Worm (Caenorhabditis elegans): ENCODE measurements around the gene F20G2.5.
A peak's percentile ranks its signal among the peaks of the same experiment; 100 is the strongest.

The F20G2.5 gene

ce11 chrV:13787948-13788681 lies 16.8 kb downstream of the F20G2.5 start (continued):
- TF ChIP-seq dve-1 (tag; optimal IDR thresholded peaks at IDR 0.05; ENCODE audit: insufficient read depth), result peak; percentile 68
- no peak for TF ChIP-seq nhr-28 (tag; optimal IDR thresholded peaks at IDR 0.05)
- no peak for TF ChIP-seq dmd-9 (GFP tag; IDR thresholded peaks at IDR 0.05)
- no peak for TF ChIP-seq saeg-2 (GFP tag; IDR thresholded peaks at IDR 0.05)
- no peak for TF ChIP-seq unc-39 (tag; optimal IDR thresholded peaks at IDR 0.05)
- TF ChIP-seq php-3 (GFP tag; IDR thresholded peaks at IDR 0.05), result no peak
- TF ChIP-seq arid-1 (GFP tag; conservative IDR thresholded peaks at IDR 0.05), result 0 out of 2 replicates have a peak, but pooled peaks have one; percentile 14
- TF ChIP-seq lin-15B (tag; optimal IDR thresholded peaks at IDR 0.05), result no peak
- TF ChIP-seq zag-1 (tag; optimal IDR thresholded peaks at IDR 0.05), result no peak
- no peak for TF ChIP-seq ztf-7 (tag; optimal IDR thresholded peaks at IDR 0.05)
- no peak for TF ChIP-seq snpc-4 (tag; optimal IDR thresholded peaks at IDR 0.05)
- TF ChIP-seq fos-1 (tag; optimal IDR thresholded peaks at IDR 0.05), result no peak
- no peak for TF ChIP-seq aly-2 (tag; optimal IDR thresholded peaks at IDR 0.05)
- no peak for TF ChIP-seq T20F7.1 (GFP tag; optimal IDR thresholded peaks at IDR 0.05)

DNA sequence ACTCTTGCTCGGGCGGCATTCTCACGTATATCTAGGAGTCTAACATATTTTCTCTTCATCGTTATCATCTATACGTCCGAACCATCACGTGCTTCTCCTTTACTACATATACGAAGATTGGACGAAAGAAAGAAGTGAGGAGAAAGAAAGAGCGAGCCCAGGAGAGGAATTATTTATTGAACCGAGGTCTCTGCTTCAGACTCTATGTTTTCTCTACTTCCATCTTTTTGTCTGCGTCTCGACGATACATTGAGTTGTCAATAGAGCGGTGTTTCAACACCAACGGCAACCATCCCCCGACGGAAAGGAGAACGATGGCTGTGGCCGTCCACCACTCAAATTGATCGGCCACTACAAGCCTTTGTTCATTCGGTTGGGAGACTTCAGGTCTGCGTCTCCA lies 18.1 kb downstream of the F20G2.5 start:
- peak; percentile 3 for TF ChIP-seq nhr-48 (tag; optimal IDR thresholded peaks at IDR 0.05)
- TF ChIP-seq ZK337.2 (GFP tag; IDR thresholded peaks at IDR 0.05), result no peak
- peak; percentile 74 for TF ChIP-seq fkh-10 (GFP tag; optimal IDR thresholded peaks at IDR 0.05)
- no peak for TF ChIP-seq daf-19 (GFP tag; conservative IDR thresholded peaks at IDR 0.05)
- TF ChIP-seq mes-2 (tag; optimal IDR thresholded peaks at IDR 0.05; ENCODE audit: poor library complexity, severe bottlenecking), result peak; percentile 73
- peak; percentile 50 to 51 for TF ChIP-seq daf-16 (GFP tag; optimal IDR thresholded peaks at IDR 0.05)
- TF ChIP-seq daf-16 (tag; optimal IDR thresholded peaks at IDR 0.05), result peak; percentile 90
- TF ChIP-seq cey-2 (tag; optimal IDR thresholded peaks at IDR 0.05; ENCODE audit: borderline replicate concordance, insufficient read depth), result no peak
- TF ChIP-seq hlh-11 (tag; optimal IDR thresholded peaks at IDR 0.05), result peak; percentile 91
- TF ChIP-seq nhr-42 (GFP tag; IDR thresholded peaks at IDR 0.05), result no peak
- no peak for TF ChIP-seq F26F4.8 (GFP tag; conservative IDR thresholded peaks at IDR 0.05)
- TF ChIP-seq nhr-102 (tag; optimal IDR thresholded peaks at IDR 0.05), result peak; percentile 36
- peak; percentile 72 for TF ChIP-seq ama-1 (optimal IDR thresholded peaks at IDR 0.05)
- TF ChIP-seq php-3 (GFP tag; IDR thresholded peaks at IDR 0.05), result no peak
- no peak for TF ChIP-seq pqm-1 (tag; optimal IDR thresholded peaks at IDR 0.05)
- peak; percentile 35; the same call in 1 of the 2 replicates for TF ChIP-seq set-16 (GFP tag; IDR thresholded peaks at IDR 0.05)
- no peak for TF ChIP-seq lir-3 (tag; optimal IDR thresholded peaks at IDR 0.05)
- TF ChIP-seq lin-38 (GFP tag; IDR thresholded peaks at IDR 0.05), result peak; percentile 80
- TF ChIP-seq ceh-28 (tag; optimal IDR thresholded peaks at IDR 0.05), result peak; percentile 35
- TF ChIP-seq madf-9 (GFP tag; conservative IDR thresholded peaks at IDR 0.05), result peak; percentile 39; the same call in 1 of the 2 replicates
- TF ChIP-seq egl-43 (GFP tag; IDR thresholded peaks at IDR 0.05), result peak; percentile 70
- TF ChIP-seq jun-1 (tag; optimal IDR thresholded peaks at IDR 0.05), result no peak
- TF ChIP-seq mxl-3 (GFP tag; optimal IDR thresholded peaks at IDR 0.05), result peak; percentile 63
- no peak for TF ChIP-seq R02D3.7 (tag; optimal IDR thresholded peaks at IDR 0.05)
- peak; percentile 95 for TF ChIP-seq dve-1 (tag; optimal IDR thresholded peaks at IDR 0.05; ENCODE audit: insufficient read depth)
- TF ChIP-seq zag-1 (tag; optimal IDR thresholded peaks at IDR 0.05), result no peak
- TF ChIP-seq hif-1 (tag; optimal IDR thresholded peaks at IDR 0.05), result peak in 1 of 2 experiments; percentile 85
- TF ChIP-seq dmd-9 (GFP tag; IDR thresholded peaks at IDR 0.05), result 0 out of 2 replicates have a peak, but pooled peaks have one; percentile 50
- TF ChIP-seq tag-97 (GFP tag; IDR thresholded peaks at IDR 0.05), result no peak
- TF ChIP-seq D1046.2 (GFP tag; IDR thresholded peaks at IDR 0.05), result no peak
- TF ChIP-seq aly-2 (tag; optimal IDR thresholded peaks at IDR 0.05), result no peak
- no peak for TF ChIP-seq ZK546.5 (tag; optimal IDR thresholded peaks at IDR 0.05)
- TF ChIP-seq ceh-82 (tag; optimal IDR thresholded peaks at IDR 0.05), result no peak
- TF ChIP-seq aha-1 (tag), result peak; percentile 91
- peak; percentile 40; the same call in 1 of the 2 replicates for TF ChIP-seq lin-1 (GFP tag; IDR thresholded peaks at IDR 0.05)
- no peak for TF ChIP-seq snpc-1.2 (GFP tag; IDR thresholded peaks at IDR 0.05)
- no peak for TF ChIP-seq ces-1 (GFP tag; optimal IDR thresholded peaks at IDR 0.05)
- peak; percentile 89 for TF ChIP-seq nhr-28 (tag; optimal IDR thresholded peaks at IDR 0.05)
- TF ChIP-seq lin-15B (tag; optimal IDR thresholded peaks at IDR 0.05), result peak; percentile 30
- TF ChIP-seq nhr-25 (tag; optimal IDR thresholded peaks at IDR 0.05; ENCODE audit: borderline replicate concordance, insufficient read depth), result peak; percentile 46
- no peak for TF ChIP-seq daf-8 (GFP tag; IDR thresholded peaks at IDR 0.05)

Measured in whole organism, L4 larva.